Worm (Caenorhabditis elegans) whole organism, late embryonic: ENCODE data around the gene C04G6.4.

Experiments
- Y22D7AL.16 ChIP-seq: sonication (generic microtip); optimal IDR thresholded peaks from 2 replicates; lab custom pipeline; 2016; ENCODE audit warnings: missing genetic modification characterization, missing compliant biosample characterization
- ama-1 ChIP-seq: fragments of 150-350 bp; optimal IDR thresholded peaks from 2 replicates; lab custom pipeline; 2014
- ceh-48 ChIP-seq: sonication (generic microtip); optimal IDR thresholded peaks from 2 replicates; lab custom pipeline; 2016; ENCODE audit warnings: missing genetic modification characterization, inconsistent platforms, missing compliant biosample characterization
- ceh-6 ChIP-seq: fragments of 200-800 bp; sonication (Bioruptor generic); optimal IDR thresholded peaks from 2 replicates; lab custom pipeline; 2018; ENCODE audit warnings: mild to moderate bottlenecking, missing genetic modification characterization, missing compliant biosample characterization
- fkh-6 ChIP-seq: sonication (generic microtip); optimal IDR thresholded peaks from 2 replicates; lab custom pipeline; 2016; ENCODE audit warnings: missing genetic modification characterization, missing compliant biosample characterization

DNA sequence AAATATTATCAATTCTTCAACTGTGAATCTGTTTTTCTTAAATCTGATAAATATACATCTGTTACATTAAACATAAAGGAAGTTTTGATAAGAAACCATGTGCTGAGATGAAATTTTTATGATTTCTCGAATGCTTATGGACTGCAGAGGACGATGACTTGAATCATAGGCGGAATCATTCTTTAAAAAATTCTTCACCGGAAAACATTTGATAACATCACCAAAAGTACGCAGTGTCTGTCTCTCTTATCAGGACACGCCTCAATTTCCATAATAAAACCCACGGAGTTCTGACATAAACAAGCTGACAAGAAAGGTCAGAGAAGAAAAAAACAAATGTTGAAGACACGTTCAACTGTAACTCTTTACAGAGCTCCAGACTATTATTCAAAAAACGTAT is 26.5 kb upstream of the C04G6.4 start, which contains the start of gene F09C12.2:
- TF ChIP-seq fkh-6 (tag; lab: Kevin White, UChicago) (no peak), Y22D7AL.16 (tag; lab: Kevin White, UChicago) (no peak), ceh-48 (no peak), ceh-6 (GFP tag; lab: Kevin White, UChicago) (no peak), ama-1 (lab: Kevin White, UChicago) (no peak)
